Fruit fly (Drosophila melanogaster) whole organism, embryonic: ENCODE data around the gene CG5273.

Source experiments
- Adf1 ChIP-seq: fragments of 200-800 bp; sonication (Bioruptor generic); IDR thresholded peaks from 2 replicates; pipeline ENCODE4 v1.3.6; 2022; ENCODE audit warnings: missing biosample characterization, missing genetic modification characterization
- CG10274 ChIP-seq: fragments of 200-800 bp; sonication (Bioruptor generic); optimal IDR thresholded peaks from 3 replicates; lab custom pipeline; 2017; ENCODE audit warnings: missing biosample characterization, mild to moderate bottlenecking, missing genetic modification characterization
- CG10366 ChIP-seq: fragments of 200-800 bp; sonication (Bioruptor generic); IDR thresholded peaks from 2 replicates; pipeline ENCODE4 v1.3.6; 2022; ENCODE audit warnings: missing biosample characterization, missing genetic modification characterization
- CG10431 ChIP-seq: fragments of 200-800 bp; sonication (Bioruptor generic); optimal IDR thresholded peaks from 3 replicates; lab custom pipeline; 2018; ENCODE audit warnings: missing biosample characterization, mild to moderate bottlenecking, missing genetic modification characterization
- CG11093 ChIP-seq: fragments of 200-800 bp; sonication (Bioruptor generic); IDR thresholded peaks from 3 replicates; pipeline ENCODE4 v1.3.6; 2022; ENCODE audit warnings: missing biosample characterization, missing genetic modification characterization
- CG1233 ChIP-seq: fragments of 200-800 bp; sonication (Bioruptor generic); optimal IDR thresholded peaks from 4 replicates; lab custom pipeline; 2018; ENCODE audit warnings: missing biosample characterization, mild to moderate bottlenecking, missing genetic modification characterization
- CG15073 ChIP-seq: fragments of 200-800 bp; sonication (Bioruptor generic); optimal IDR thresholded peaks from 2 replicates; lab custom pipeline; 2016; ENCODE audit warnings: missing biosample characterization, missing genetic modification characterization
- CG15514 ChIP-seq: fragments of 200-800 bp; sonication (Bioruptor generic); optimal IDR thresholded peaks from 3 replicates; lab custom pipeline; 2017; ENCODE audit warnings: missing biosample characterization, missing genetic modification characterization, mild to moderate bottlenecking, moderate library complexity, missing genetic modification reagents
- CG17186 ChIP-seq: fragments of 200-800 bp; sonication (Bioruptor generic); optimal IDR thresholded peaks from 3 replicates; lab custom pipeline; 2017; ENCODE audit warnings: missing biosample characterization, missing genetic modification reagents, missing genetic modification characterization
- CG17385 ChIP-seq: fragments of 200-800 bp; sonication (Bioruptor generic); optimal IDR thresholded peaks from 3 replicates; lab custom pipeline; 2018; ENCODE audit warnings: missing biosample characterization, mild to moderate bottlenecking, missing genetic modification characterization
- CG17612 ChIP-seq: fragments of 200-800 bp; sonication (Bioruptor generic); IDR thresholded peaks from 2 replicates; pipeline ENCODE4 v1.3.6; 2022; ENCODE audit warnings: missing biosample characterization, missing genetic modification characterization
- CG18011 ChIP-seq: fragments of 200-800 bp; sonication (Bioruptor generic); optimal IDR thresholded peaks from 2 replicates; lab custom pipeline; 2017; ENCODE audit warnings: missing biosample characterization, missing genetic modification characterization, mild to moderate bottlenecking, moderate library complexity, missing genotype
- CG2129 ChIP-seq: fragments of 200-800 bp; sonication (Bioruptor generic); IDR thresholded peaks from 2 replicates; pipeline ENCODE4 v1.3.6; 2022; ENCODE audit warnings: missing biosample characterization, missing genetic modification characterization; ENCODE audit not compliant: partially characterized antibody
- CG30020 ChIP-seq: fragments of 200-800 bp; optimal IDR thresholded peaks from 2 replicates; lab custom pipeline; 2019; ENCODE audit warnings: missing biosample characterization, mild to moderate bottlenecking, missing genetic modification characterization, moderate library complexity
- CG3407 ChIP-seq: fragments of 200-800 bp; sonication (Bioruptor generic); optimal IDR thresholded peaks from 2 replicates; lab custom pipeline; 2018; ENCODE audit warnings: missing biosample characterization, mild to moderate bottlenecking, missing genetic modification characterization
- CG3995 ChIP-seq: fragments of 200-800 bp; sonication (Bioruptor generic); optimal IDR thresholded peaks from 3 replicates; lab custom pipeline; 2016; ENCODE audit warnings: missing biosample characterization, missing genetic modification characterization
- CG42726 ChIP-seq: fragments of 200-800 bp; sonication (Bioruptor generic); IDR thresholded peaks from 2 replicates; pipeline ENCODE4 v1.3.6; 2022; ENCODE audit warnings: missing biosample characterization, missing genetic modification characterization; ENCODE audit not compliant: partially characterized antibody
- CG8281 ChIP-seq: fragments of 200-800 bp; sonication (Bioruptor generic); optimal IDR thresholded peaks from 2 replicates; lab custom pipeline; 2018; ENCODE audit warnings: missing biosample characterization, mild to moderate bottlenecking, missing genetic modification characterization, moderate library complexity
- CG8359 ChIP-seq: fragments of 200-800 bp; sonication (Bioruptor generic); optimal IDR thresholded peaks from 2 replicates; lab custom pipeline; 2017; ENCODE audit warnings: missing biosample characterization, mild to moderate bottlenecking, missing genetic modification characterization, borderline replicate concordance
- CG8478 ChIP-seq: fragments of >200 bp; optimal IDR thresholded peaks from 2 replicates; lab custom pipeline; 2018
- Chrac-16 ChIP-seq: fragments of 200-800 bp; sonication (Bioruptor generic); optimal IDR thresholded peaks from 3 replicates; lab custom pipeline; 2016; ENCODE audit warnings: missing biosample characterization, missing genetic modification characterization
- D19B ChIP-seq: fragments of 200-800 bp; sonication (Bioruptor generic); optimal IDR thresholded peaks from 2 replicates; lab custom pipeline; 2017; ENCODE audit warnings: missing biosample characterization, mild to moderate bottlenecking, missing genetic modification characterization
- Dbx ChIP-seq: fragments of 200-800 bp; sonication (Bioruptor generic); IDR thresholded peaks from 3 replicates; pipeline ENCODE4 v1.3.6; 2022; ENCODE audit warnings: missing biosample characterization, missing genetic modification characterization
- Fer2 ChIP-seq: fragments of 200-800 bp; sonication (Bioruptor generic); optimal IDR thresholded peaks from 2 replicates; lab custom pipeline; 2018; ENCODE audit warnings: missing biosample characterization, mild to moderate bottlenecking, missing genetic modification characterization, moderate library complexity
- Hr3 ChIP-seq: fragments of 200-800 bp; sonication (Bioruptor generic); optimal IDR thresholded peaks from 3 replicates; lab custom pipeline; 2016; ENCODE audit warnings: missing biosample characterization, missing genetic modification characterization
- Jarid2 ChIP-seq: fragments of 200-800 bp; sonication (Bioruptor generic); optimal IDR thresholded peaks from 3 replicates; lab custom pipeline; 2017; ENCODE audit warnings: mild to moderate bottlenecking, missing biosample characterization, missing genetic modification reagents, missing genetic modification characterization
- Mes4 ChIP-seq: fragments of 200-800 bp; sonication (Bioruptor generic); optimal IDR thresholded peaks from 2 replicates; lab custom pipeline; 2016; ENCODE audit warnings: missing biosample characterization, missing genetic modification characterization
- Optix ChIP-seq: fragments of 200-800 bp; sonication (Bioruptor generic); IDR thresholded peaks from 3 replicates; pipeline ENCODE4 v1.3.6; 2022; ENCODE audit warnings: missing biosample characterization, missing genetic modification characterization
- Ravus ChIP-seq: fragments of 200-800 bp; sonication (Bioruptor generic); IDR thresholded peaks from 2 replicates; pipeline ENCODE4 v1.3.6; 2022; ENCODE audit warnings: missing biosample characterization, missing genetic modification characterization
- bcd ChIP-seq: fragments of 200-800 bp; sonication (Bioruptor generic); optimal IDR thresholded peaks from 2 replicates; lab custom pipeline; 2017; ENCODE audit warnings: missing biosample characterization, mild to moderate bottlenecking, missing genetic modification characterization
- chif ChIP-seq, 2 experiments: fragments of 200-800 bp; sonication (Bioruptor generic); optimal IDR thresholded peaks; 3 replicates each; lab custom pipeline; 2016; ENCODE audit warnings: missing biosample characterization in 2 of 2, missing genetic modification characterization in 2 of 2
- chm ChIP-seq: fragments of 200-800 bp; sonication (Bioruptor generic); IDR thresholded peaks from 2 replicates; pipeline ENCODE4 v1.3.6; 2022; ENCODE audit warnings: missing biosample characterization, missing genetic modification characterization
- dimm ChIP-seq: fragments of 200-800 bp; sonication (Bioruptor generic); IDR thresholded peaks from 2 replicates; pipeline ENCODE4 v1.3.6; 2022; ENCODE audit warnings: missing biosample characterization, missing genetic modification characterization
- dmrt11E ChIP-seq: fragments of 200-800 bp; sonication (Bioruptor generic); optimal IDR thresholded peaks from 3 replicates; lab custom pipeline; 2018; ENCODE audit warnings: missing biosample characterization, mild to moderate bottlenecking, missing genetic modification characterization, moderate library complexity
- dmrt99B ChIP-seq: fragments of 200-800 bp; sonication (Bioruptor generic); optimal IDR thresholded peaks from 2 replicates; lab custom pipeline; 2018; ENCODE audit warnings: missing biosample characterization, mild to moderate bottlenecking, missing genetic modification characterization, moderate library complexity
- en ChIP-seq: fragments of 200-800 bp; sonication (Bioruptor generic); optimal IDR thresholded peaks from 2 replicates; lab custom pipeline; 2016; ENCODE audit warnings: missing biosample characterization, missing genetic modification characterization
- eyg ChIP-seq: fragments of 200-800 bp; sonication (Bioruptor generic); optimal IDR thresholded peaks from 3 replicates; lab custom pipeline; 2016; ENCODE audit warnings: missing biosample characterization, missing genetic modification characterization
- ftz-f1 ChIP-seq: fragments of 200-800 bp; sonication (Bioruptor generic); optimal IDR thresholded peaks from 2 replicates; lab custom pipeline; 2016; ENCODE audit warnings: missing biosample characterization, missing genetic modification characterization
- gce ChIP-seq: fragments of 200-800 bp; sonication (Bioruptor generic); IDR thresholded peaks from 3 replicates; pipeline ENCODE4 v1.3.6; 2022; ENCODE audit warnings: missing biosample characterization, missing genetic modification characterization
- gt ChIP-seq: fragments of 200-800 bp; sonication (Bioruptor generic); IDR thresholded peaks from 2 replicates; pipeline ENCODE4 v1.3.6; 2022; ENCODE audit warnings: missing biosample characterization, missing genetic modification characterization
- h ChIP-seq: fragments of >200 bp; optimal IDR thresholded peaks from 2 replicates; lab custom pipeline; 2017
- klu ChIP-seq: fragments of 200-800 bp; sonication (Bioruptor generic); IDR thresholded peaks from 2 replicates; pipeline ENCODE4 v1.3.6; 2022; ENCODE audit warnings: missing biosample characterization, missing genetic modification characterization
- peb ChIP-seq: fragments of 200-800 bp; sonication (Bioruptor generic); IDR thresholded peaks from 2 replicates; pipeline ENCODE4 v1.3.6; 2022; ENCODE audit warnings: missing biosample characterization, missing genetic modification characterization
- pnt ChIP-seq: fragments of 200-800 bp; sonication (Bioruptor generic); optimal IDR thresholded peaks from 3 replicates; lab custom pipeline; 2016; ENCODE audit warnings: missing biosample characterization, missing genetic modification characterization
- pum ChIP-seq: fragments of 200-800 bp; sonication (Bioruptor generic); optimal IDR thresholded peaks from 2 replicates; lab custom pipeline; 2016; ENCODE audit warnings: missing biosample characterization, missing genetic modification characterization
- run ChIP-seq: fragments of 200-800 bp; sonication (Bioruptor generic); optimal IDR thresholded peaks from 3 replicates; lab custom pipeline; 2018; ENCODE audit warnings: missing biosample characterization, mild to moderate bottlenecking, missing genetic modification characterization
- sc ChIP-seq, 3 experiments: fragments of >200 bp in 2 of 3; fragments of 200-800 bp in 1 of 3; sonication (Bioruptor generic) in 1 of 3; optimal IDR thresholded peaks; 2 replicates in 2 of 3; 3 replicates in 1 of 3; lab custom pipeline; 2017; ENCODE audit warnings: mild to moderate bottlenecking in 1 of 3, missing biosample characterization in 1 of 3, missing genetic modification characterization in 1 of 3, missing genetic modification reagents in 1 of 3
- so ChIP-seq: fragments of 200-800 bp; sonication (Bioruptor generic); IDR thresholded peaks from 3 replicates; pipeline ENCODE4 v1.3.6; 2022; ENCODE audit warnings: missing biosample characterization, missing genetic modification characterization
- trh ChIP-seq: fragments of 200-800 bp; sonication (Bioruptor generic); optimal IDR thresholded peaks from 2 replicates; lab custom pipeline; 2016; ENCODE audit warnings: missing biosample characterization, missing genetic modification characterization
- vvl ChIP-seq: fragments of 200-800 bp; sonication (Bioruptor generic); IDR thresholded peaks from 2 replicates; pipeline ENCODE4 v1.3.6; 2022; ENCODE audit warnings: missing biosample characterization, missing genetic modification characterization
- yki ChIP-seq: fragments of >200 bp; optimal IDR thresholded peaks from 3 replicates; lab custom pipeline; 2018
- zen ChIP-seq: fragments of 200-800 bp; sonication (Bioruptor generic); optimal IDR thresholded peaks from 3 replicates; lab custom pipeline; 2018; ENCODE audit warnings: missing biosample characterization, mild to moderate bottlenecking, missing genetic modification characterization, moderate library complexity
- zfh2 ChIP-seq: fragments of 200-800 bp; sonication (Bioruptor generic); optimal IDR thresholded peaks from 2 replicates; lab custom pipeline; 2016; ENCODE audit warnings: missing biosample characterization, missing genetic modification characterization

CG5273 gene

dm6 chrX:779344-779743 lies 19.9 kb downstream of the CG5273 start (continued):
- TF ChIP-seq so (GFP tag; lab: Robert Waterston, UW) (0 out of 3 replicates have a peak, but pooled peaks have one; percentile 40), yki (lab: Kevin White, UChicago) (no peak), peb (GFP tag; lab: Robert Waterston, UW) (no peak), en (GFP tag; lab: Kevin White, UChicago) (no peak), Hr3 (peak; percentile 6), CG8478 (no peak), CG2129 (GFP tag; lab: Robert Waterston, UW) (no peak), Optix (GFP tag; lab: Robert Waterston, UW) (no peak), dmrt11E (tag; lab: Kevin White, UChicago) (peak; percentile 29), CG18011 (no peak), Adf1 (GFP tag; lab: Robert Waterston, UW) (no peak), pnt (GFP tag; lab: Kevin White, UChicago) (no peak), Dbx (GFP tag; lab: Robert Waterston, UW) (no peak), zen (tag; lab: Kevin White, UChicago) (no peak), CG30020 (tag; lab: Kevin White, UChicago) (no peak), Ravus (GFP tag; lab: Robert Waterston, UW) (no peak), CG15073 (GFP tag; lab: Kevin White, UChicago) (no peak), CG11093 (no peak), vvl (peak; percentile 30; the same call in 1 of the 2 replicates), run (tag; lab: Kevin White, UChicago) (no peak), CG17612 (GFP tag; lab: Robert Waterston, UW) (no peak), sc (optimal IDR thresholded peaks at IDR 0.05; lab: Kevin White, UChicago) (no peak), sc (GFP tag; optimal IDR thresholded peaks at IDR 0.05; lab: Kevin White, UChicago) (no peak), CG10274 (no peak), trh (GFP tag; lab: Kevin White, UChicago) (no peak), chm (no peak), CG42726 (GFP tag; lab: Robert Waterston, UW) (no peak), eyg (no peak), CG8281 (no peak), CG17385 (GFP tag; lab: Kevin White, UChicago) (peak; percentile 14), CG10366 (no peak), D19B (GFP tag; lab: Kevin White, UChicago) (no peak), chif (GFP tag; optimal IDR thresholded peaks at IDR 0.05; lab: Kevin White, UChicago) (no peak), zfh2 (GFP tag; lab: Kevin White, UChicago) (no peak), CG1233 (GFP tag; lab: Kevin White, UChicago) (no peak), pum (GFP tag; lab: Kevin White, UChicago) (no peak), CG3407 (GFP tag; lab: Kevin White, UChicago) (no peak), dimm (GFP tag; lab: Robert Waterston, UW) (no peak), h (lab: Kevin White, UChicago) (no peak), Fer2 (tag; lab: Kevin White, UChicago) (no peak), CG3995 (GFP tag; lab: Kevin White, UChicago) (no peak), Chrac-16 (GFP tag; lab: Kevin White, UChicago) (peak; percentile 16), gt (no peak), CG15514 (GFP tag; lab: Kevin White, UChicago) (no peak), gce (GFP tag; lab: Robert Waterston, UW) (no peak), CG17186 (GFP tag; lab: Kevin White, UChicago) (no peak), CG8359 (GFP tag; lab: Kevin White, UChicago) (no peak), CG10431 (GFP tag; lab: Kevin White, UChicago) (no peak), Jarid2 (no peak), ftz-f1 (GFP tag; lab: Kevin White, UChicago) (no peak), bcd (GFP tag; lab: Kevin White, UChicago) (no peak), Mes4 (GFP tag; lab: Kevin White, UChicago) (no peak), klu (GFP tag; lab: Robert Waterston, UW) (no peak), dmrt99B (tag; lab: Kevin White, UChicago) (no peak)
